Fruit fly (Drosophila melanogaster): ENCODE results near the gene CG14708.

- no peak for TF ChIP-seq CG10348 (GFP tag; IDR thresholded peaks at IDR 0.05)
- no peak for TF ChIP-seq fd96Ca (GFP tag; IDR thresholded peaks at IDR 0.05)
- no peak for TF ChIP-seq CG15710 (tag; optimal IDR thresholded peaks at IDR 0.05)
- no peak for TF ChIP-seq CG4496 (GFP tag; IDR thresholded peaks at IDR 0.05)
- TF ChIP-seq D1 (tag; optimal IDR thresholded peaks at IDR 0.05): no peak
- no peak for TF ChIP-seq CG8301 (tag; optimal IDR thresholded peaks at IDR 0.05)
- TF ChIP-seq EcR (GFP tag; optimal IDR thresholded peaks at IDR 0.05): no peak
- no peak for TF ChIP-seq Pif1B (GFP tag; optimal IDR thresholded peaks at IDR 0.05)
- no peak for TF ChIP-seq CG8159 (tag; optimal IDR thresholded peaks at IDR 0.05)
- TF ChIP-seq rn (GFP tag; IDR thresholded peaks at IDR 0.05): no peak
- no peak for TF ChIP-seq CG9948 (tag; optimal IDR thresholded peaks at IDR 0.05)
- no peak for TF ChIP-seq Ets98B (GFP tag; IDR thresholded peaks at IDR 0.05)
- no peak for TF ChIP-seq CG32121 (GFP tag; IDR thresholded peaks at IDR 0.05)
These were observed 17.5 kb downstream of the CG14708 start for dm6 chr3R:11571408-11571807.

Measured in whole organism, pupa.